Worm (Caenorhabditis elegans) whole organism, early embryonic: Measurements from ENCODE around the gene F53A9.1.

Experiments used
- B0310.2 ChIP-seq: sonication (generic microtip); optimal IDR thresholded peaks from 2 replicates; lab custom pipeline; 2016; ENCODE audit warnings: mild to moderate bottlenecking, missing genetic modification characterization, missing compliant biosample characterization
- F13C5.2 ChIP-seq: sonication (generic microtip); optimal IDR thresholded peaks from 2 replicates; lab custom pipeline; 2017; ENCODE audit warnings: mild to moderate bottlenecking, missing genetic modification characterization, inconsistent platforms, missing compliant biosample characterization
- aly-1 ChIP-seq: sonication (generic microtip); optimal IDR thresholded peaks from 2 replicates; lab custom pipeline; 2016; ENCODE audit warnings: missing genetic modification characterization, missing compliant biosample characterization
- ama-1 ChIP-seq: fragments of 150-350 bp; optimal IDR thresholded peaks from 2 replicates; lab custom pipeline; 2014
- ceh-13 ChIP-seq: fragments of 200-800 bp; sonication (Bioruptor generic); optimal IDR thresholded peaks from 2 replicates; lab custom pipeline; 2018; ENCODE audit warnings: mild to moderate bottlenecking, missing genetic modification characterization, missing compliant biosample characterization
- ceh-36 ChIP-seq: sonication (generic microtip); optimal IDR thresholded peaks from 2 replicates; lab custom pipeline; 2016; ENCODE audit warnings: missing genetic modification characterization, inconsistent platforms, missing compliant biosample characterization
- ets-7 ChIP-seq: sonication (generic microtip); optimal IDR thresholded peaks from 2 replicates; lab custom pipeline; 2016; ENCODE audit warnings: missing genotype, missing genetic modification characterization, missing compliant biosample characterization
- flt-1 ChIP-seq: fragments of 200-800 bp; sonication (Bioruptor generic); IDR thresholded peaks from 2 replicates; pipeline ENCODE4 v1.3.6; 2022; ENCODE audit warnings: missing genetic modification characterization, missing compliant biosample characterization
- hmbx-1 ChIP-seq: sonication (generic microtip); optimal IDR thresholded peaks from 2 replicates; lab custom pipeline; 2016; ENCODE audit warnings: mild to moderate bottlenecking, missing genetic modification characterization, missing compliant biosample characterization
- hmg-4 ChIP-seq: fragments of 200-800 bp; sonication (Bioruptor generic); optimal IDR thresholded peaks from 2 replicates; lab custom pipeline; 2018; ENCODE audit warnings: mild to moderate bottlenecking, missing genetic modification characterization, missing compliant biosample characterization
- hnd-1 ChIP-seq: sonication (generic microtip); optimal IDR thresholded peaks from 2 replicates; lab custom pipeline; 2016; ENCODE audit warnings: missing genetic modification characterization, missing compliant biosample characterization
- pes-1 ChIP-seq: fragments of 200-800 bp; sonication (Bioruptor generic); IDR thresholded peaks from 2 replicates; pipeline ENCODE4 v1.3.6; 2022; ENCODE audit warnings: missing genetic modification reagents, missing genetic modification characterization, missing compliant biosample characterization
- scrt-1 ChIP-seq: fragments of 200-800 bp; sonication (Bioruptor generic); IDR thresholded peaks from 2 replicates; pipeline ENCODE4 v1.3.6; 2022; ENCODE audit warnings: missing genetic modification characterization, missing compliant biosample characterization
- sea-1 ChIP-seq: fragments of 200-800 bp; sonication (Bioruptor generic); conservative IDR thresholded peaks from 2 replicates; pipeline ENCODE4 v1.3.6; 2022; ENCODE audit warnings: missing genetic modification characterization, missing compliant biosample characterization
- tbx-11 ChIP-seq: fragments of 200-800 bp; sonication (Bioruptor generic); IDR thresholded peaks from 2 replicates; pipeline ENCODE4 v1.3.6; 2022; ENCODE audit warnings: missing genetic modification characterization, missing compliant biosample characterization
- tbx-37 ChIP-seq: fragments of 200-800 bp; sonication (Bioruptor generic); conservative IDR thresholded peaks from 2 replicates; pipeline ENCODE4 v1.3.6; 2022; ENCODE audit warnings: missing genetic modification reagents, missing genetic modification characterization, missing compliant biosample characterization
- tra-4 ChIP-seq: sonication (generic microtip); optimal IDR thresholded peaks from 2 replicates; lab custom pipeline; 2017; ENCODE audit warnings: missing genetic modification characterization, missing compliant biosample characterization

Gene F53A9.1

ce11 chrX:8714845-8715244 is 3.5 kb downstream of the F53A9.1 start:
- no peak for TF ChIP-seq hmbx-1
- no peak for TF ChIP-seq flt-1 (GFP tag; lab: Robert Waterston, UW)
- no peak for TF ChIP-seq tbx-37 (GFP tag; lab: Robert Waterston, UW)
- no peak for TF ChIP-seq sea-1 (GFP tag; lab: Robert Waterston, UW)
- no peak for TF ChIP-seq aly-1
- TF ChIP-seq scrt-1, result no peak
- no peak for TF ChIP-seq hnd-1 (tag; lab: Kevin White, UChicago)
- TF ChIP-seq hmg-4 (GFP tag; lab: Kevin White, UChicago), result no peak
- no peak for TF ChIP-seq tra-4 (tag; lab: Kevin White, UChicago)
- TF ChIP-seq F13C5.2 (tag; lab: Kevin White, UChicago), result no peak
- TF ChIP-seq ets-7 (tag; lab: Kevin White, UChicago), result no peak
- TF ChIP-seq ceh-36 (tag; lab: Kevin White, UChicago), result no peak
- no peak for TF ChIP-seq ama-1 (lab: Kevin White, UChicago)
- TF ChIP-seq pes-1 (GFP tag; lab: Robert Waterston, UW), result no peak
- TF ChIP-seq tbx-11 (GFP tag; lab: Robert Waterston, UW), result no peak

ce11 chrX:8716822-8717221 is 5.4 kb downstream of the F53A9.1 start, which contains the start of gene F53A9.7:
Gene F53A9.7, minus strand, starts transcription at chrX:8716922.
- TF ChIP-seq ama-1 (lab: Kevin White, UChicago) (no peak), ets-7 (tag; lab: Kevin White, UChicago) (no peak), F13C5.2 (tag; lab: Kevin White, UChicago) (no peak), hnd-1 (tag; lab: Kevin White, UChicago) (no peak), tra-4 (tag; lab: Kevin White, UChicago) (no peak)

ce11 chrX:8718153-8718552 is 6.8 kb downstream of the F53A9.1 start:
- TF ChIP-seq ceh-13 (GFP tag; lab: Kevin White, UChicago) (no peak), tbx-37 (GFP tag; lab: Robert Waterston, UW) (no peak), hmg-4 (GFP tag; lab: Kevin White, UChicago) (no peak), hmbx-1 (no peak), aly-1 (no peak), pes-1 (GFP tag; lab: Robert Waterston, UW) (no peak), B0310.2 (tag; lab: Kevin White, UChicago) (no peak), flt-1 (GFP tag; lab: Robert Waterston, UW) (no peak), tra-4 (tag; lab: Kevin White, UChicago) (no peak), ama-1 (lab: Kevin White, UChicago) (no peak), tbx-11 (GFP tag; lab: Robert Waterston, UW) (no peak), ets-7 (tag; lab: Kevin White, UChicago) (no peak), sea-1 (GFP tag; lab: Robert Waterston, UW) (no peak), scrt-1 (no peak), ceh-36 (tag; lab: Kevin White, UChicago) (no peak), F13C5.2 (tag; lab: Kevin White, UChicago) (no peak)

- no peak for TF ChIP-seq aly-1
- TF ChIP-seq tbx-11 (GFP tag; lab: Robert Waterston, UW), result no peak
- no peak for TF ChIP-seq flt-1 (GFP tag; lab: Robert Waterston, UW)
- TF ChIP-seq hnd-1 (tag; lab: Kevin White, UChicago), result no peak
- no peak for TF ChIP-seq ceh-13 (GFP tag; lab: Kevin White, UChicago)
- no peak for TF ChIP-seq tra-4 (tag; lab: Kevin White, UChicago)
- TF ChIP-seq B0310.2 (tag; lab: Kevin White, UChicago), result no peak
- no peak for TF ChIP-seq sea-1 (GFP tag; lab: Robert Waterston, UW)
- no peak for TF ChIP-seq hmg-4 (GFP tag; lab: Kevin White, UChicago)
- no peak for TF ChIP-seq pes-1 (GFP tag; lab: Robert Waterston, UW)
- TF ChIP-seq ama-1 (lab: Kevin White, UChicago), result no peak
- no peak for TF ChIP-seq scrt-1
- TF ChIP-seq ets-7 (tag; lab: Kevin White, UChicago), result no peak
- no peak for TF ChIP-seq ceh-36 (tag; lab: Kevin White, UChicago)
- no peak for TF ChIP-seq tbx-37 (GFP tag; lab: Robert Waterston, UW)
- TF ChIP-seq hmbx-1, result no peak
- TF ChIP-seq F13C5.2 (tag; lab: Kevin White, UChicago), result no peak
These were observed 7.5 kb downstream of the F53A9.1 start, which contains the start of gene F53A9.8 for ce11 chrX:8718856-8719255. Gene F53A9.8, minus strand, starts transcription at chrX:8718904.

ce11 chrX:8719888-8720287 is 8.5 kb downstream of the F53A9.1 start:
- no peak for TF ChIP-seq scrt-1
- no peak for TF ChIP-seq hmbx-1
- TF ChIP-seq B0310.2 (tag; lab: Kevin White, UChicago), result no peak
- TF ChIP-seq tbx-11 (GFP tag; lab: Robert Waterston, UW), result no peak
- no peak for TF ChIP-seq sea-1 (GFP tag; lab: Robert Waterston, UW)

- no peak for TF ChIP-seq hnd-1 (tag; lab: Kevin White, UChicago)
- no peak for TF ChIP-seq tbx-11 (GFP tag; lab: Robert Waterston, UW)
- no peak for TF ChIP-seq tbx-37 (GFP tag; lab: Robert Waterston, UW)
- no peak for TF ChIP-seq ets-7 (tag; lab: Kevin White, UChicago)
- TF ChIP-seq B0310.2 (tag; lab: Kevin White, UChicago), result no peak
- TF ChIP-seq ama-1 (lab: Kevin White, UChicago), result no peak
- no peak for TF ChIP-seq F13C5.2 (tag; lab: Kevin White, UChicago)
- no peak for TF ChIP-seq tra-4 (tag; lab: Kevin White, UChicago)
- no peak for TF ChIP-seq scrt-1
- no peak for TF ChIP-seq ceh-36 (tag; lab: Kevin White, UChicago)
- TF ChIP-seq hmg-4 (GFP tag; lab: Kevin White, UChicago), result no peak
- no peak for TF ChIP-seq sea-1 (GFP tag; lab: Robert Waterston, UW)
- TF ChIP-seq pes-1 (GFP tag; lab: Robert Waterston, UW), result no peak
- TF ChIP-seq ceh-13 (GFP tag; lab: Kevin White, UChicago), result no peak
- TF ChIP-seq aly-1, result no peak
These were observed 9.3 kb downstream of the F53A9.1 start, which contains the start of gene F53A9.9 for ce11 chrX:8720658-8721057. Gene F53A9.9, minus strand, starts transcription at chrX:8720758.

- TF ChIP-seq flt-1 (GFP tag; lab: Robert Waterston, UW) (no peak), ceh-13 (GFP tag; lab: Kevin White, UChicago) (no peak), ets-7 (tag; lab: Kevin White, UChicago) (no peak), scrt-1 (no peak), B0310.2 (tag; lab: Kevin White, UChicago) (no peak), sea-1 (GFP tag; lab: Robert Waterston, UW) (no peak), tra-4 (tag; lab: Kevin White, UChicago) (no peak), tbx-11 (GFP tag; lab: Robert Waterston, UW) (no peak), ceh-36 (tag; lab: Kevin White, UChicago) (no peak), hmbx-1 (no peak), pes-1 (GFP tag; lab: Robert Waterston, UW) (no peak), aly-1 (no peak), ama-1 (lab: Kevin White, UChicago) (no peak), hmg-4 (GFP tag; lab: Kevin White, UChicago) (no peak), F13C5.2 (tag; lab: Kevin White, UChicago) (no peak)
These were observed 9.9 kb downstream of the F53A9.1 start for ce11 chrX:8721273-8721672.
